Worm (Caenorhabditis elegans) whole organism, L1 larva: Measurements from ENCODE around the gene T14G10.8.

Experiments used
- C16A3.4 ChIP-seq: fragments of 150-350 bp; optimal IDR thresholded peaks from 2 replicates; lab custom pipeline; 2014; ENCODE audit warnings: missing biosample characterization, missing genetic modification characterization
- jun-1 ChIP-seq: fragments of 150-350 bp; optimal IDR thresholded peaks from 2 replicates; lab custom pipeline; 2014; ENCODE audit warnings: missing biosample characterization, missing genetic modification reagents, missing genetic modification characterization
- lsy-2 ChIP-seq, 2 experiments: fragments of 150-350 bp; optimal IDR thresholded peaks; 2 replicates each; lab custom pipeline; 2014; ENCODE audit warnings: missing biosample characterization in 2 of 2, missing genetic modification characterization in 2 of 2
- nhr-12 ChIP-seq: sonication (generic microtip); optimal IDR thresholded peaks from 2 replicates; lab custom pipeline; 2017; ENCODE audit warnings: missing biosample characterization, missing genetic modification characterization

DNA sequence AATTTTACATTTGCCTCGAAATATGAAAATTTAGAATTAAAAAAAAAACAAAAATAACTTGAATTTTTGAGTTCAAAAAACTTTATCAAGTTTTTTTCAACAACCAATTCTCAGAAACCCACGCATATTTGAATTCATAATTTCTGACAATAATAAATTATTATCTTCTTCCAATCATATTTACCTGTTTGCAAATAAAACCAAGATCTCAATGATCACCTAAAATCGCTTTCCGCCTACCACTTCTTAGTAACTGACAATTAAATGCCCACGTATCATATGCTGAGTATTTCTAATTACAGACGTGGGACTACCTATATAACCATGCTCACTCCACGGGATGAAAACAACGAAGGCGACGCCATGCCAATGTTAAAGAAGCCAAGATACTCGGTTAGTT lies 14.9 kb upstream of the T14G10.8 start, which contains the start of gene pps-1:
- no peak for TF ChIP-seq C16A3.4 (tag; lab: Kevin White, UChicago)
- TF ChIP-seq nhr-12 = no peak
- TF ChIP-seq lsy-2 (tag; optimal IDR thresholded peaks at IDR 0.05; lab: Kevin White, UChicago) = no peak
- TF ChIP-seq jun-1 = no peak
